Fruit fly (Drosophila melanogaster): ENCODE results near the gene srw.

Gene srw

DNA sequence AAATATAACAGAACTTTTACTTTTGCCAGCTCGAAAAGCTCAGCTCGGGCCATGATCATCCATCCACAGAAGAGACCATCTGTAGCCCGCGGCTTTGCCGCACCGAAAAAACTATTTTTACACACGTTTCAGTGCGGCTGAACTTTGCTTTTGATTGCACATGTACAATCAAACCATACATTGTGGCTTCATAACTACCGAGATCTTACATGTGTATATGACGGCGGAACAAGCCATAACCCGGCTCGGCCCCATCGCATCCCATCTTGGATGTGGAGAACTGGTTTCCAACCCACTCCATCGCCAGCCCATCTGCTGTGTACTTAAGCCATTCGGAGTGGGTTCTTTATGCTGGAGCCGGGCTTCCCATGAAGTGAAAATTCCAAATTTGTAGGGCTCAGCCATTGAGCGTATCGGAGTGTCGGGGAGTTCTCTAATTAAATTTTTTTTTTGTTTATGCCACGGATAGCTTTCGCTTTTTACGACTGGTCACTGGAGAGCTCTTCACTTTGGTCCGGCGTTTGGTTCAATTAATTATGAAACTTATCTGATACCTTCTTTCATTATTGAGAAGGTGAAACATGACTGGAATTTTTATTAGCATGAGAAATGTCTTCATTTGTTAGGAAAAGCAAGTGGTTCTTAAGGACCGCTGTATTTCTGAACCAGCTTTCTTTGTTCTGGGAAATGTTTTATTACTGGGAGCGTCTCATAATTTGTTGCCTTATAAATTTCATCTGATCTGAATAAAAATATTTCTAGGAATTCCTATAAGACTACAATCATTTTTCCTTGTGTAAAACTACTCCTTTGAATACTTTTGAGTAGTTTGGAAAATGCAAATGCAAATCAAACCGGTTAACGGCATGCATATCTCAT, 12.1 kb downstream of the srw start:
- TF ChIP-seq sqz (GFP tag; optimal IDR thresholded peaks at IDR 0.05) (peak; percentile 41), sug (tag; optimal IDR thresholded peaks at IDR 0.05) (no peak), Abd-B (GFP tag; optimal IDR thresholded peaks at IDR 0.05) (no peak), CG9817 (tag; optimal IDR thresholded peaks at IDR 0.05) (no peak), Deaf1 (tag; optimal IDR thresholded peaks at IDR 0.05) (no peak), kni (GFP tag; optimal IDR thresholded peaks at IDR 0.05) (peak; percentile 52), CG2199 (GFP tag; IDR thresholded peaks at IDR 0.05) (0 out of 3 replicates have a peak, but pooled peaks have one; percentile 30), CG6272 (GFP tag; IDR thresholded peaks at IDR 0.05) (no peak), Blimp-1 (GFP tag; optimal IDR thresholded peaks at IDR 0.05) (peak; percentile 96), Ada2b (GFP tag; IDR thresholded peaks at IDR 0.05) (no peak), chinmo (GFP tag; IDR thresholded peaks at IDR 0.05; ENCODE audit: partially characterized antibody) (0 out of 4 replicates have a peak, but pooled peaks have one; percentile 41), nerfin-2 (GFP tag; IDR thresholded peaks at IDR 0.05; ENCODE audit: partially characterized antibody) (peak; percentile 26; the same call in 1 of the 2 replicates), bsh (GFP tag; optimal IDR thresholded peaks at IDR 0.05) (peak in 1 of 2 experiments; percentile 11), CG8944 (GFP tag; optimal IDR thresholded peaks at IDR 0.05) (no peak)

DNA sequence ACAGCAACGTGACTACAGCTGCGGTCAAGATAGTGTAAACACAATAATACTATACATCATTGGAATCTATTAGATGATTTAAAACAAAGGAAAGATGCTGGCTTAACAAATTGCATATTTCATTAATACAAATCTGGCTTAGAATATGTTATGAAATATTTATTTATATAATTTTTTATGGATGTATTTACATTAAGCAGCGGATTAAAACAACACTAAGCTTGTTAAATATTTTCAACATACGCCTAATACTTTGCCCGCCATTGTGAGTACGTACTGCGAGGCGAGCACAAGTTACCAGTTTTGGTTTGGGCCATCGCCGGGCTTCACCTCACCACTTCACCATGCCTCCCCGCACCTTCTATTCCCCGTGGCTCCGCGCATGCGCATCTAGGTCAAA, 13.4 kb downstream of the srw start:
- TF ChIP-seq sens (GFP tag) (peak; percentile 55), CG12219 (GFP tag; optimal IDR thresholded peaks at IDR 0.05) (peak; percentile 60), CG30431 (GFP tag; optimal IDR thresholded peaks at IDR 0.05) (peak; percentile 23), CG4820 (GFP tag; optimal IDR thresholded peaks at IDR 0.05) (peak; percentile 11), Camta (GFP tag; optimal IDR thresholded peaks at IDR 0.05) (no peak), prd (optimal IDR thresholded peaks at IDR 0.05) (no peak), prd (GFP tag; IDR thresholded peaks at IDR 0.05) (peak; percentile 66; the same call in 2 of the 3 replicates), Xbp1 (GFP tag; optimal IDR thresholded peaks at IDR 0.05) (peak; percentile 54), CG4730 (GFP tag; IDR thresholded peaks at IDR 0.05) (peak; percentile 30; the same call in 1 of the 2 replicates), abd-A (tag; optimal IDR thresholded peaks at IDR 0.05) (no peak), CG12299 (tag; optimal IDR thresholded peaks at IDR 0.05) (peak; percentile 63), Opbp (GFP tag; IDR thresholded peaks at IDR 0.05; ENCODE audit: partially characterized antibody) (no peak), CG7271 (tag; optimal IDR thresholded peaks at IDR 0.05) (peak; percentile 13), Mrtf (GFP tag; IDR thresholded peaks at IDR 0.05) (no peak), CG4617 (GFP tag; optimal IDR thresholded peaks at IDR 0.05; ENCODE audit: borderline replicate concordance) (no peak), fd102C (GFP tag; optimal IDR thresholded peaks at IDR 0.05) (no peak), CG1603 (tag; optimal IDR thresholded peaks at IDR 0.05) (peak; percentile 6), chinmo (GFP tag; IDR thresholded peaks at IDR 0.05; ENCODE audit: partially characterized antibody) (no peak), CG5245 (GFP tag; optimal IDR thresholded peaks at IDR 0.05) (peak; percentile 34), CkIIα-i1 (GFP tag; IDR thresholded peaks at IDR 0.05) (no peak), Fer3 (tag; optimal IDR thresholded peaks at IDR 0.05) (peak; percentile 70), Med (GFP tag) (peak; percentile 37), Dp (GFP tag; optimal IDR thresholded peaks at IDR 0.05) (no peak), dpn (GFP tag; optimal IDR thresholded peaks at IDR 0.05) (peak in 1 of 2 experiments; percentile 40), CG10209 (GFP tag; optimal IDR thresholded peaks at IDR 0.05) (peak; percentile 66), ATbp (GFP tag; optimal IDR thresholded peaks at IDR 0.05) (peak; percentile 69), Sin3A (optimal IDR thresholded peaks at IDR 0.05) (no peak), CG2889 (GFP tag; IDR thresholded peaks at IDR 0.05) (0 out of 3 replicates have a peak, but pooled peaks have one; percentile 31), tup (GFP tag; optimal IDR thresholded peaks at IDR 0.05) (no peak), CG4328 (GFP tag; optimal IDR thresholded peaks at IDR 0.05) (peak; percentile 44), pros (GFP tag; optimal IDR thresholded peaks at IDR 0.05) (no peak), CG18619 (GFP tag; optimal IDR thresholded peaks at IDR 0.05) (peak; percentile 17), Ptx1 (GFP tag; IDR thresholded peaks at IDR 0.05) (peak; percentile 79), CG31224 (GFP tag; IDR thresholded peaks at IDR 0.05) (peak; percentile 20; the same call in 1 of the 2 replicates)
